Fruit fly (Drosophila melanogaster) whole organism, prepupa: ENCODE results near the gene CG32847.

ENCODE experiments used
- Blimp-1 ChIP-seq: fragments of 200-800 bp; sonication (Bioruptor generic); optimal IDR thresholded peaks from 3 replicates; lab custom pipeline; 2017; ENCODE audit warnings: missing biosample characterization, missing genetic modification characterization, mild to moderate bottlenecking, moderate library complexity, missing genetic modification reagents
- CG10669 ChIP-seq: fragments of 200-800 bp; sonication (Bioruptor generic); optimal IDR thresholded peaks from 3 replicates; lab custom pipeline; 2018; ENCODE audit warnings: missing biosample characterization, mild to moderate bottlenecking, missing genetic modification characterization, moderate library complexity
- CG11902 ChIP-seq: fragments of 200-800 bp; sonication (Bioruptor generic); optimal IDR thresholded peaks from 3 replicates; lab custom pipeline; 2016; ENCODE audit warnings: missing biosample characterization, missing genetic modification characterization
- CG1621 ChIP-seq: fragments of 200-800 bp; sonication (Bioruptor generic); optimal IDR thresholded peaks from 3 replicates; lab custom pipeline; 2018; ENCODE audit warnings: missing biosample characterization, mild to moderate bottlenecking, missing genetic modification characterization
- CG16779 ChIP-seq: fragments of 200-800 bp; sonication (Bioruptor generic); optimal IDR thresholded peaks from 3 replicates; lab custom pipeline; 2017; ENCODE audit warnings: missing biosample characterization, mild to moderate bottlenecking, missing genetic modification characterization
- CG3032 ChIP-seq: fragments of 200-800 bp; optimal IDR thresholded peaks from 2 replicates; lab custom pipeline; 2019; ENCODE audit warnings: missing biosample characterization, mild to moderate bottlenecking, missing genetic modification characterization, moderate library complexity
- CG31627 ChIP-seq: fragments of 200-800 bp; sonication (Bioruptor generic); optimal IDR thresholded peaks from 3 replicates; lab custom pipeline; 2016; ENCODE audit warnings: missing biosample characterization, missing genetic modification characterization
- CG34406 ChIP-seq: fragments of 200-800 bp; sonication (Bioruptor generic); optimal IDR thresholded peaks from 3 replicates; lab custom pipeline; 2016; ENCODE audit warnings: missing biosample characterization, missing genetic modification characterization
- CG3919 ChIP-seq: fragments of 200-800 bp; sonication (Bioruptor generic); optimal IDR thresholded peaks from 3 replicates; lab custom pipeline; 2016; ENCODE audit warnings: missing biosample characterization, missing genetic modification characterization
- CG6163 ChIP-seq: fragments of 200-800 bp; sonication (Bioruptor generic); IDR thresholded peaks from 3 replicates; pipeline ENCODE4 v1.3.6; 2022; ENCODE audit warnings: missing biosample characterization, missing genetic modification characterization
- CG6276 ChIP-seq: fragments of 200-800 bp; sonication (Bioruptor generic); optimal IDR thresholded peaks from 2 replicates; lab custom pipeline; 2017; ENCODE audit warnings: missing biosample characterization, mild to moderate bottlenecking, missing genetic modification characterization
- CG6792 ChIP-seq: fragments of 200-800 bp; sonication (Bioruptor generic); optimal IDR thresholded peaks from 3 replicates; lab custom pipeline; 2016; ENCODE audit warnings: missing biosample characterization, missing genetic modification characterization
- CG6808 ChIP-seq: fragments of 200-800 bp; sonication (Bioruptor generic); optimal IDR thresholded peaks from 3 replicates; lab custom pipeline; 2017; ENCODE audit warnings: missing biosample characterization, missing genetic modification characterization, mild to moderate bottlenecking, moderate library complexity, missing genetic modification reagents
- CG6854 ChIP-seq: fragments of 200-800 bp; sonication (Bioruptor generic); optimal IDR thresholded peaks from 2 replicates; lab custom pipeline; 2017; ENCODE audit warnings: missing biosample characterization, mild to moderate bottlenecking, missing genetic modification characterization
- CG7368 ChIP-seq: fragments of 200-800 bp; sonication (Bioruptor generic); optimal IDR thresholded peaks from 3 replicates; lab custom pipeline; 2016; ENCODE audit warnings: missing biosample characterization, missing genetic modification characterization
- CG8119 ChIP-seq: fragments of 200-800 bp; sonication (Bioruptor generic); IDR thresholded peaks from 3 replicates; pipeline ENCODE4 v1.3.6; 2022; ENCODE audit warnings: missing biosample characterization, missing genetic modification characterization
- CG8319 ChIP-seq: fragments of 200-800 bp; sonication (Bioruptor generic); optimal IDR thresholded peaks from 3 replicates; lab custom pipeline; 2016; ENCODE audit warnings: missing biosample characterization, missing genetic modification characterization
- CG8632 ChIP-seq: fragments of 200-800 bp; sonication (Bioruptor generic); optimal IDR thresholded peaks from 3 replicates; lab custom pipeline; 2016; ENCODE audit warnings: missing biosample characterization, missing genetic modification characterization
- CG9139 ChIP-seq: fragments of 200-800 bp; sonication (Bioruptor generic); optimal IDR thresholded peaks from 3 replicates; lab custom pipeline; 2017; ENCODE audit warnings: missing biosample characterization, mild to moderate bottlenecking, missing genetic modification characterization
- Eip78C ChIP-seq: fragments of 200-800 bp; sonication (Bioruptor generic); peaks from one replicate; lab custom pipeline; 2016; ENCODE audit warnings: missing biosample characterization, missing genetic modification characterization
- Ets21C ChIP-seq: fragments of 200-800 bp; sonication (Bioruptor generic); optimal IDR thresholded peaks from 3 replicates; lab custom pipeline; 2016; ENCODE audit warnings: missing biosample characterization, missing genetic modification characterization
- Ets96B ChIP-seq: fragments of 200-800 bp; optimal IDR thresholded peaks from 2 replicates; lab custom pipeline; 2019; ENCODE audit warnings: missing biosample characterization, mild to moderate bottlenecking, missing genetic modification characterization, moderate library complexity
- Hr38 ChIP-seq: sonication (Bioruptor generic); optimal IDR thresholded peaks from 2 replicates; lab custom pipeline; 2016; ENCODE audit warnings: missing biosample characterization, missing genetic modification characterization
- Lpt ChIP-seq: fragments of 200-800 bp; sonication (Bioruptor generic); optimal IDR thresholded peaks from 3 replicates; lab custom pipeline; 2016; ENCODE audit warnings: missing biosample characterization, missing genetic modification characterization
- Met ChIP-seq: fragments of 200-800 bp; sonication (Bioruptor generic); optimal IDR thresholded peaks from 3 replicates; lab custom pipeline; 2016; ENCODE audit warnings: missing biosample characterization, missing genetic modification characterization
- Smox ChIP-seq: fragments of 200-800 bp; sonication (Bioruptor generic); optimal IDR thresholded peaks from 3 replicates; lab custom pipeline; 2016; ENCODE audit warnings: missing biosample characterization, missing genetic modification characterization
- achi ChIP-seq: fragments of 200-800 bp; sonication (Bioruptor generic); optimal IDR thresholded peaks from 3 replicates; lab custom pipeline; 2016; ENCODE audit warnings: missing biosample characterization, missing genetic modification characterization
- dsx ChIP-seq: fragments of 200-800 bp; optimal IDR thresholded peaks from 3 replicates; lab custom pipeline; 2019; ENCODE audit warnings: missing biosample characterization, mild to moderate bottlenecking, missing genetic modification characterization, moderate library complexity; ENCODE audit not compliant: poor library complexity, severe bottlenecking
- eg ChIP-seq: fragments of 200-800 bp; sonication (Bioruptor generic); IDR thresholded peaks from 3 replicates; pipeline ENCODE4 v1.3.6; 2022; ENCODE audit warnings: missing biosample characterization, missing genetic modification characterization
- esn ChIP-seq: fragments of 200-800 bp; sonication (Bioruptor generic); optimal IDR thresholded peaks from 2 replicates; lab custom pipeline; 2016; ENCODE audit warnings: missing biosample characterization, mild to moderate bottlenecking, missing genetic modification characterization, moderate library complexity
- fd85E ChIP-seq: fragments of 200-800 bp; sonication (Bioruptor generic); optimal IDR thresholded peaks from 3 replicates; lab custom pipeline; 2016; ENCODE audit warnings: missing biosample characterization, missing genetic modification characterization
- fkh ChIP-seq: fragments of 200-800 bp; sonication (Bioruptor generic); optimal IDR thresholded peaks from 3 replicates; lab custom pipeline; 2017; ENCODE audit warnings: missing biosample characterization, mild to moderate bottlenecking, missing genetic modification characterization, moderate library complexity
- net ChIP-seq: fragments of 200-800 bp; sonication (Bioruptor generic); optimal IDR thresholded peaks from 3 replicates; lab custom pipeline; 2016; ENCODE audit warnings: missing biosample characterization, missing genetic modification characterization
- salr ChIP-seq, 2 experiments: fragments of 200-800 bp; sonication (Bioruptor generic); optimal IDR thresholded peaks; 3 replicates each; lab custom pipeline; 2016 to 2018; ENCODE audit warnings: missing biosample characterization in 2 of 2, missing genetic modification characterization in 2 of 2, mild to moderate bottlenecking in 1 of 2
- svp ChIP-seq: fragments of 200-800 bp; sonication (Bioruptor generic); peaks from one replicate; lab custom pipeline; 2016; ENCODE audit warnings: missing biosample characterization, missing genetic modification characterization
- topi ChIP-seq: fragments of 200-800 bp; sonication (Bioruptor generic); optimal IDR thresholded peaks from 3 replicates; lab custom pipeline; 2016; ENCODE audit warnings: missing biosample characterization, missing genetic modification characterization
- vri ChIP-seq: fragments of 200-800 bp; sonication (Bioruptor generic); optimal IDR thresholded peaks from 3 replicates; lab custom pipeline; 2016; ENCODE audit warnings: missing biosample characterization, mild to moderate bottlenecking, missing genetic modification characterization

CG32847 gene

dm6 chr3L:15136659-15137572 is 15.5 kb downstream of the CG32847 start, which contains the start of gene CG12316 (continued):
- TF ChIP-seq Blimp-1 (GFP tag; lab: Kevin White, UChicago) (peak; percentile 81), fd85E (GFP tag; lab: Kevin White, UChicago) (peak; percentile 93), CG3032 (tag; lab: Kevin White, UChicago) (peak; percentile 93), Hr38 (no peak), CG16779 (tag; lab: Kevin White, UChicago) (peak; percentile 93), Met (GFP tag; lab: Kevin White, UChicago) (peak; percentile 98), CG9139 (GFP tag; lab: Kevin White, UChicago) (peak; percentile 85), CG8632 (GFP tag; lab: Kevin White, UChicago) (peak; percentile 94), CG6163 (GFP tag; lab: Robert Waterston, UW) (peak; percentile 95), dsx (GFP tag; lab: Kevin White, UChicago) (peak; percentile 92), svp (GFP tag; lab: Kevin White, UChicago) (peak; percentile 98), CG6808 (peak; percentile 95), esn (GFP tag; lab: Kevin White, UChicago) (peak; percentile 99), Ets21C (GFP tag; lab: Kevin White, UChicago) (peak; percentile 94), CG31627 (GFP tag; lab: Kevin White, UChicago) (peak; percentile 97), CG6854 (GFP tag; lab: Kevin White, UChicago) (peak; percentile 97), CG7368 (peak; percentile 95), CG1621 (tag; lab: Kevin White, UChicago) (peak; percentile 95), CG6792 (GFP tag; lab: Kevin White, UChicago) (peak; percentile 95), vri (GFP tag; lab: Kevin White, UChicago) (peak; percentile 95), CG8119 (peak; percentile 96)

- no peak for TF ChIP-seq topi
- TF ChIP-seq CG10669 (GFP tag; lab: Kevin White, UChicago) = no peak
- TF ChIP-seq net (GFP tag; lab: Kevin White, UChicago) = no peak
- peak; percentile 19 for TF ChIP-seq Eip78C (GFP tag; lab: Kevin White, UChicago)
- no peak for TF ChIP-seq CG34406 (GFP tag; lab: Kevin White, UChicago)
- TF ChIP-seq CG31627 (GFP tag; lab: Kevin White, UChicago) = no peak
- no peak for TF ChIP-seq Ets96B (tag; lab: Kevin White, UChicago)
- TF ChIP-seq CG6808 = no peak
- no peak for TF ChIP-seq Blimp-1 (GFP tag; lab: Kevin White, UChicago)
- TF ChIP-seq salr (GFP tag; optimal IDR thresholded peaks at IDR 0.05; lab: Kevin White, UChicago) = no peak
- TF ChIP-seq fkh (GFP tag; lab: Kevin White, UChicago) = no peak
- TF ChIP-seq Lpt (GFP tag; lab: Kevin White, UChicago) = no peak
- TF ChIP-seq svp (GFP tag; lab: Kevin White, UChicago) = peak; percentile 78
- no peak for TF ChIP-seq achi (GFP tag; lab: Kevin White, UChicago)
- no peak for TF ChIP-seq Met (GFP tag; lab: Kevin White, UChicago)
- no peak for TF ChIP-seq CG9139 (GFP tag; lab: Kevin White, UChicago)
Measured at dm6 chr3L:15137790-15138189, 16.4 kb downstream of the CG32847 start.

DNA sequence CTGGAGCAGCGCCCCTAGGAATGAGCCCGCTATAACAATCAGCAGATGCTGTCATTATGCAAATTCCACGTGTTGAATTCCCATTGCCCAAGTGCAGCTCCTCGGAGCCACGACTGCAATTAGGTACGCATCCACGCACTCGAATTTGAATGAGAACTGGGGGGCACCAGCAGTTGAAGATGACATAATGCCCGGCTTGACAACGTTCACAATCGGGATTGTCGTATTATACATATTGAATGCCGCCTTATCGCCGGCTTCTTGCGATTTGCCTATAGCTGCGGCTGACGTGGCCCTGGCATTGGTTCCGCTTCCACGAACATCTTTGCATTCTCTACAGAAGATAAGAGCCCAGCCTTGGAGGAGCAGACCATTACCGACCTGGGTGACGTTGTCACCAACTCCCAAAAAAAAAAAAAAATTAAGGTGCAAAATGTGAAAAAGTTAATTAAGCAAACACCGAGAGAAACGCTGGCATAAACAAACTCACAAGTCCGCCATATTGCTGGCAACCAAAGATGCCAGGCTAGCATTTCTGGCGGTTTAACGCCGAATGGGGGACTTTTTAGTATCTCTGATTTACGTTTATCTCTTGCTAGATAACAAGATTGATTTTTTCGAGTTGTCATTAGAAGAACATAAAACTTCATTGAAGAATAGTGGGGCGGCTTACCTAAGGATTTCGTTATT is 19.0 kb downstream of the CG32847 start:
- no peak for TF ChIP-seq CG11902 (GFP tag; lab: Kevin White, UChicago)
- TF ChIP-seq net (GFP tag; lab: Kevin White, UChicago) = no peak
- TF ChIP-seq Smox (GFP tag; lab: Kevin White, UChicago) = no peak
- peak; percentile 41 for TF ChIP-seq Eip78C (GFP tag; lab: Kevin White, UChicago)
- TF ChIP-seq CG1621 (tag; lab: Kevin White, UChicago) = no peak
- TF ChIP-seq CG9139 (GFP tag; lab: Kevin White, UChicago) = no peak
- TF ChIP-seq CG8319 = no peak
- TF ChIP-seq eg = peak; percentile 34; the same call in 1 of the 3 replicates
- peak; percentile 64 for TF ChIP-seq svp (GFP tag; lab: Kevin White, UChicago)
- TF ChIP-seq CG3032 (tag; lab: Kevin White, UChicago) = no peak
- TF ChIP-seq CG6163 (GFP tag; lab: Robert Waterston, UW) = peak; percentile 19; the same call in 1 of the 3 replicates
- TF ChIP-seq vri (GFP tag; lab: Kevin White, UChicago) = peak; percentile 96
- no peak for TF ChIP-seq CG6276
- no peak for TF ChIP-seq CG31627 (GFP tag; lab: Kevin White, UChicago)
- TF ChIP-seq CG8632 (GFP tag; lab: Kevin White, UChicago) = no peak
- no peak for TF ChIP-seq CG3919 (GFP tag; lab: Kevin White, UChicago)
- no peak for TF ChIP-seq CG7368
